Fruit fly (Drosophila melanogaster): ENCODE results near the gene Ndc1.

- TF ChIP-seq CTCF (optimal IDR thresholded peaks at IDR 0.05) (peak; percentile 97 to 98), CG8478 (optimal IDR thresholded peaks at IDR 0.05) (no peak)
Observed at dm6 chr3R:23890886-23891285, 33.3 kb upstream of the Ndc1 start, which contains the start of gene TfIIA-S.
